Worm (Caenorhabditis elegans) whole organism, early embryonic: Measurements from ENCODE around the gene srsx-12.

Experiments used
- ceh-36 ChIP-seq: sonication (generic microtip); optimal IDR thresholded peaks from 2 replicates; lab custom pipeline; 2016; ENCODE audit warnings: missing genetic modification characterization, inconsistent platforms, missing compliant biosample characterization
- tbx-37 ChIP-seq: fragments of 200-800 bp; sonication (Bioruptor generic); conservative IDR thresholded peaks from 2 replicates; pipeline ENCODE4 v1.3.6; 2022; ENCODE audit warnings: missing genetic modification reagents, missing genetic modification characterization, missing compliant biosample characterization

DNA sequence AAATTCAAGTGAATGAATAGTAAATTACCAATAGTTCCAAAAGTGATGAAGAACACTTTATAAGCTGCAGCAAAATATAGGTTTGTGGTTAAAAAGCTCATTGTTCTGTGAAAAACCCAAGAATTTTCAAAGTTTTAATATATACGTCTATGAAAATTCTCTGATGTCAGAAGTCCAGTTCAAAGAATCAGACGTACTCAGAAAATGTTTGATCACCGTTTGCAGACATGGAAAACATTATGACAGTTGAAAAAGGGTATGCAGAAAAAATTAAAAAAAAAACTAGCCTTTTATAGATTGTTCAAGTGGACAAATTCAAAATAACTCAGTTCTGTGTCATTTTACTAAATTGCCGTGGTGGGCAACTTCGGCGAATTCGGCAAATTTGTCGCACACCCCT, 6.1 kb downstream of the srsx-12 start, which contains the start of gene srsx-10:
- no peak for TF ChIP-seq tbx-37 (GFP tag; lab: Robert Waterston, UW)
- no peak for TF ChIP-seq ceh-36 (tag; lab: Kevin White, UChicago)
